Fruit fly (Drosophila melanogaster) whole organism, prepupa: ENCODE results near the gene CG17377.
A peak's percentile ranks its signal among the peaks of the same experiment; 100 is the strongest.

Experiments
- Blimp-1 ChIP-seq: fragments of 200-800 bp; sonication (Bioruptor generic); optimal IDR thresholded peaks from 3 replicates; lab custom pipeline; 2017; ENCODE audit warnings: missing biosample characterization, missing genetic modification characterization, mild to moderate bottlenecking, moderate library complexity, missing genetic modification reagents
- CG10631 ChIP-seq: fragments of 200-800 bp; sonication (Bioruptor generic); optimal IDR thresholded peaks from 2 replicates; lab custom pipeline; 2016; ENCODE audit warnings: missing biosample characterization, missing genetic modification characterization
- CG10669 ChIP-seq: fragments of 200-800 bp; sonication (Bioruptor generic); optimal IDR thresholded peaks from 3 replicates; lab custom pipeline; 2018; ENCODE audit warnings: missing biosample characterization, mild to moderate bottlenecking, missing genetic modification characterization, moderate library complexity
- CG16779 ChIP-seq: fragments of 200-800 bp; sonication (Bioruptor generic); optimal IDR thresholded peaks from 3 replicates; lab custom pipeline; 2017; ENCODE audit warnings: missing biosample characterization, mild to moderate bottlenecking, missing genetic modification characterization
- CG31627 ChIP-seq: fragments of 200-800 bp; sonication (Bioruptor generic); optimal IDR thresholded peaks from 3 replicates; lab custom pipeline; 2016; ENCODE audit warnings: missing biosample characterization, missing genetic modification characterization
- CG32006 ChIP-seq: fragments of 200-800 bp; sonication (Bioruptor generic); optimal IDR thresholded peaks from 3 replicates; lab custom pipeline; 2017; ENCODE audit warnings: missing biosample characterization, mild to moderate bottlenecking, missing genetic modification characterization
- CG3919 ChIP-seq: fragments of 200-800 bp; sonication (Bioruptor generic); optimal IDR thresholded peaks from 3 replicates; lab custom pipeline; 2016; ENCODE audit warnings: missing biosample characterization, missing genetic modification characterization
- CG6163 ChIP-seq: fragments of 200-800 bp; sonication (Bioruptor generic); IDR thresholded peaks from 3 replicates; pipeline ENCODE4 v1.3.6; 2022; ENCODE audit warnings: missing biosample characterization, missing genetic modification characterization
- CG6792 ChIP-seq: fragments of 200-800 bp; sonication (Bioruptor generic); optimal IDR thresholded peaks from 3 replicates; lab custom pipeline; 2016; ENCODE audit warnings: missing biosample characterization, missing genetic modification characterization
- CG6854 ChIP-seq: fragments of 200-800 bp; sonication (Bioruptor generic); optimal IDR thresholded peaks from 2 replicates; lab custom pipeline; 2017; ENCODE audit warnings: missing biosample characterization, mild to moderate bottlenecking, missing genetic modification characterization
- CG7368 ChIP-seq: fragments of 200-800 bp; sonication (Bioruptor generic); optimal IDR thresholded peaks from 3 replicates; lab custom pipeline; 2016; ENCODE audit warnings: missing biosample characterization, missing genetic modification characterization
- CG8119 ChIP-seq: fragments of 200-800 bp; sonication (Bioruptor generic); IDR thresholded peaks from 3 replicates; pipeline ENCODE4 v1.3.6; 2022; ENCODE audit warnings: missing biosample characterization, missing genetic modification characterization
- CG9139 ChIP-seq: fragments of 200-800 bp; sonication (Bioruptor generic); optimal IDR thresholded peaks from 3 replicates; lab custom pipeline; 2017; ENCODE audit warnings: missing biosample characterization, mild to moderate bottlenecking, missing genetic modification characterization
- Eip75B ChIP-seq: fragments of 200-800 bp; sonication (Bioruptor generic); optimal IDR thresholded peaks from 3 replicates; lab custom pipeline; 2016; ENCODE audit warnings: missing biosample characterization, missing genetic modification characterization
- Eip78C ChIP-seq: fragments of 200-800 bp; sonication (Bioruptor generic); peaks from one replicate; lab custom pipeline; 2016; ENCODE audit warnings: missing biosample characterization, missing genetic modification characterization
- Eip93F ChIP-seq: fragments of 200-800 bp; sonication (Bioruptor generic); optimal IDR thresholded peaks from 2 replicates; lab custom pipeline; 2016; ENCODE audit warnings: missing biosample characterization, mild to moderate bottlenecking, missing genetic modification characterization
- Ets21C ChIP-seq: fragments of 200-800 bp; sonication (Bioruptor generic); optimal IDR thresholded peaks from 3 replicates; lab custom pipeline; 2016; ENCODE audit warnings: missing biosample characterization, missing genetic modification characterization
- Ets96B ChIP-seq: fragments of 200-800 bp; optimal IDR thresholded peaks from 2 replicates; lab custom pipeline; 2019; ENCODE audit warnings: missing biosample characterization, mild to moderate bottlenecking, missing genetic modification characterization, moderate library complexity
- Hr39 ChIP-seq: fragments of 200-800 bp; sonication (Bioruptor generic); optimal IDR thresholded peaks from 2 replicates; lab custom pipeline; 2016; ENCODE audit warnings: missing biosample characterization, missing genetic modification characterization
- Hr4 ChIP-seq: fragments of 200-800 bp; sonication (Bioruptor generic); optimal IDR thresholded peaks from 3 replicates; lab custom pipeline; 2016; ENCODE audit warnings: missing biosample characterization, missing genetic modification characterization
- OdsH ChIP-seq: fragments of 200-800 bp; sonication (Bioruptor generic); optimal IDR thresholded peaks from 3 replicates; lab custom pipeline; 2016; ENCODE audit warnings: missing biosample characterization, missing genetic modification characterization
- Smox ChIP-seq: fragments of 200-800 bp; sonication (Bioruptor generic); optimal IDR thresholded peaks from 3 replicates; lab custom pipeline; 2016; ENCODE audit warnings: missing biosample characterization, missing genetic modification characterization
- Sox14 ChIP-seq: fragments of 200-800 bp; sonication (Bioruptor generic); optimal IDR thresholded peaks from 3 replicates; lab custom pipeline; 2016; ENCODE audit warnings: missing biosample characterization, missing genetic modification characterization
- achi ChIP-seq: fragments of 200-800 bp; sonication (Bioruptor generic); optimal IDR thresholded peaks from 3 replicates; lab custom pipeline; 2016; ENCODE audit warnings: missing biosample characterization, missing genetic modification characterization
- cyc ChIP-seq: fragments of 200-800 bp; sonication (Bioruptor generic); optimal IDR thresholded peaks from 3 replicates; lab custom pipeline; 2016; ENCODE audit warnings: missing biosample characterization, missing genetic modification characterization
- dac ChIP-seq: fragments of 200-800 bp; sonication (Bioruptor generic); optimal IDR thresholded peaks from 2 replicates; lab custom pipeline; 2017; ENCODE audit warnings: missing biosample characterization, mild to moderate bottlenecking, missing genetic modification characterization
- eg ChIP-seq: fragments of 200-800 bp; sonication (Bioruptor generic); IDR thresholded peaks from 3 replicates; pipeline ENCODE4 v1.3.6; 2022; ENCODE audit warnings: missing biosample characterization, missing genetic modification characterization
- esn ChIP-seq: fragments of 200-800 bp; sonication (Bioruptor generic); optimal IDR thresholded peaks from 2 replicates; lab custom pipeline; 2016; ENCODE audit warnings: missing biosample characterization, mild to moderate bottlenecking, missing genetic modification characterization, moderate library complexity
- fkh ChIP-seq: fragments of 200-800 bp; sonication (Bioruptor generic); optimal IDR thresholded peaks from 3 replicates; lab custom pipeline; 2017; ENCODE audit warnings: missing biosample characterization, mild to moderate bottlenecking, missing genetic modification characterization, moderate library complexity
- lz ChIP-seq: fragments of 200-800 bp; sonication (Bioruptor generic); optimal IDR thresholded peaks from 3 replicates; lab custom pipeline; 2016; ENCODE audit warnings: missing biosample characterization, missing genetic modification characterization
- net ChIP-seq: fragments of 200-800 bp; sonication (Bioruptor generic); optimal IDR thresholded peaks from 3 replicates; lab custom pipeline; 2016; ENCODE audit warnings: missing biosample characterization, missing genetic modification characterization
- pdm3 ChIP-seq: fragments of 200-800 bp; sonication (Bioruptor generic); optimal IDR thresholded peaks from 3 replicates; lab custom pipeline; 2016; ENCODE audit warnings: missing biosample characterization, missing genetic modification characterization
- spab ChIP-seq: fragments of 200-800 bp; sonication (Bioruptor generic); optimal IDR thresholded peaks from 2 replicates; lab custom pipeline; 2017; ENCODE audit warnings: missing biosample characterization, mild to moderate bottlenecking, missing genetic modification characterization, missing genetic modification reagents
- svp ChIP-seq: fragments of 200-800 bp; sonication (Bioruptor generic); peaks from one replicate; lab custom pipeline; 2016; ENCODE audit warnings: missing biosample characterization, missing genetic modification characterization
- topi ChIP-seq: fragments of 200-800 bp; sonication (Bioruptor generic); optimal IDR thresholded peaks from 3 replicates; lab custom pipeline; 2016; ENCODE audit warnings: missing biosample characterization, missing genetic modification characterization
- vri ChIP-seq: fragments of 200-800 bp; sonication (Bioruptor generic); optimal IDR thresholded peaks from 3 replicates; lab custom pipeline; 2016; ENCODE audit warnings: missing biosample characterization, mild to moderate bottlenecking, missing genetic modification characterization

The CG17377 gene

DNA sequence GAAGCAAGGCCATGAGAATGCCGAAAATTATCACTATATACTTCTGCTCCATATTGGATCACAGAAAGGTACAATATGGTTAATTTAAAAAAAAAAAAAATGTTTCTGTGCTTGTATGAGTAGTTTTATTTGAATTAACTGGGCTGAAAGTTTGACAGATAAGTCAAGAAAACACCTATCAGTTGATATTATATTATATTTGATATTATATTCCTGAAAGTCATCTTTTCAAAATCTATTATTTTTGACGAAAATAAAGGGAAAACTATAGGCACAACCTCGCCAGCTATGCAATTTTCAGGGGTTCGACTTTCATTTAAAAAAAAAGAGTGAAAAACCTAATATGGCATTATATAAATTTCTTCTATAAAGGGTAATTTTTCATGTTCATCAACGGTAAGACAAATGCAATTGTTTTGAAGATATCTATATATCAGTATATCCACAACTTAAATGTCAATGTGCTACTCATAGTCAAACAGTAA lies 3.8 kb downstream of the CG17377 start, which contains the start of the genes nrv2 and CG43610:
Gene nrv2 (minus strand): TSS at position 101 of the 485 bp plus-strand sequence.
Gene CG43610 (plus strand): TSS at position 435 of the 485 bp plus-strand sequence.
- TF ChIP-seq dac (GFP tag; lab: Kevin White, UChicago) (no peak), spab (GFP tag; lab: Kevin White, UChicago) (no peak), achi (no peak), OdsH (GFP tag; lab: Kevin White, UChicago) (no peak), CG31627 (GFP tag; lab: Kevin White, UChicago) (no peak), Eip75B (GFP tag; lab: Kevin White, UChicago) (no peak), svp (GFP tag; lab: Kevin White, UChicago) (no peak), CG9139 (GFP tag; lab: Kevin White, UChicago) (no peak), CG8119 (no peak), CG6163 (GFP tag; lab: Robert Waterston, UW) (no peak)

DNA sequence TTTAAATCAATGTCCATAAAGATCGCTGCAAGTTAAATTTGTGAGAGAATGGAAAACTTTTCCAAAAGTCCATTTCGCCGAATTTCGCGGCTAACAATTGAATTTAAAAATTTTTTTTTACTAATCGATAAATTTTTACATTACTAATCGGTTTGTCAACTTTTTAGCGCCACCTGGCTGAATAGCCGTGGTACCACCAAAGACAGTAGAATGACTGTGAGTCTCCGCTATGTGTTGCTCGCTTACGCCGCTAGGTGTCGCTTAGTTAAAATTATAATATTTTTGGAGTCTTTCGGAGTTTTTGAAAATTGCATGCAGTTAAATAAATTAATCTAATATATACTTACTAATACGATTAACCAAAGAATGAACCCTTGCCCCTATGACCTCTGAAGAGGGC lies 5.2 kb downstream of the CG17377 start:
- TF ChIP-seq cyc (GFP tag; lab: Kevin White, UChicago) (peak; percentile 21), CG16779 (tag; lab: Kevin White, UChicago) (no peak), pdm3 (peak; percentile 5), Hr39 (GFP tag; lab: Kevin White, UChicago) (peak; percentile 43), Smox (GFP tag; lab: Kevin White, UChicago) (peak; percentile 1), CG31627 (GFP tag; lab: Kevin White, UChicago) (peak; percentile 51), Sox14 (GFP tag; lab: Kevin White, UChicago) (peak; percentile 38), fkh (GFP tag; lab: Kevin White, UChicago) (peak; percentile 12), Ets21C (peak; percentile 11), vri (GFP tag; lab: Kevin White, UChicago) (no peak), Eip75B (GFP tag; lab: Kevin White, UChicago) (no peak), lz (peak; percentile 36), esn (GFP tag; lab: Kevin White, UChicago) (peak; percentile 41)

DNA sequence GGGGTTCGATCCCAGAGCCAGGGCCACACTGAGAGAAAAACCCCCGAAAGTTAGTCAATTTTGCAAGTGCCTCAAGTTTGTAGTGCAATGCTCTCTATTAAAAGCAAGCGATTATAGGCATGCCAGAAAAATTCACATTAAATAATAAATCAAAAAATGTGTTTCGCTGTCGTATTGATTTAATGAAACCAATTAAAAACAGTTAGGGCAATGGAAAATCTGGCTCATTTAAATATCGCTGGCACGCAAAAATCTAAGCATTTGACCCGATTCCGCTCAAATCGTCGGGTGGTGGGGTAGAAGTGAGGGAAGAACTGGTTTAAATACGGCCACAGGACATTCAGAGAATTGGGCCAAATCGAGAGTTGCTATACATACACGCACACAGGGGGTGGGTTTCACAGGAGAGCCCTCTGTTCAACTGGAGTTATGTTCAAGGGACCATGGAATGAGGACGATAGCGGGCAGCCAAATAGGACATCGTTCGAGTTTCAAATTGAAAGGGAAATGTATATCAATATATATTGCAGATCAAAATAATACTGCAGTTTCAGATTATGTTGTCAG lies 7.6 kb downstream of the CG17377 start:
- TF ChIP-seq Blimp-1 (GFP tag; lab: Kevin White, UChicago) (no peak), Ets96B (peak; percentile 5), CG6163 (GFP tag; lab: Robert Waterston, UW) (0 out of 3 replicates have a peak, but pooled peaks have one; percentile 15), topi (GFP tag; lab: Kevin White, UChicago) (peak; percentile 22), achi (peak; percentile 21), CG8119 (0 out of 3 replicates have a peak, but pooled peaks have one; percentile 8), Hr4 (GFP tag; lab: Kevin White, UChicago) (peak; percentile 13), net (GFP tag; lab: Kevin White, UChicago) (peak; percentile 2), svp (GFP tag; lab: Kevin White, UChicago) (peak; percentile 73), Eip93F (no peak), CG32006 (peak; percentile 44), Eip78C (peak; percentile 79), CG3919 (GFP tag; lab: Kevin White, UChicago) (peak; percentile 6), Sox14 (GFP tag; lab: Kevin White, UChicago) (no peak), CG7368 (GFP tag; lab: Kevin White, UChicago) (no peak)

DNA sequence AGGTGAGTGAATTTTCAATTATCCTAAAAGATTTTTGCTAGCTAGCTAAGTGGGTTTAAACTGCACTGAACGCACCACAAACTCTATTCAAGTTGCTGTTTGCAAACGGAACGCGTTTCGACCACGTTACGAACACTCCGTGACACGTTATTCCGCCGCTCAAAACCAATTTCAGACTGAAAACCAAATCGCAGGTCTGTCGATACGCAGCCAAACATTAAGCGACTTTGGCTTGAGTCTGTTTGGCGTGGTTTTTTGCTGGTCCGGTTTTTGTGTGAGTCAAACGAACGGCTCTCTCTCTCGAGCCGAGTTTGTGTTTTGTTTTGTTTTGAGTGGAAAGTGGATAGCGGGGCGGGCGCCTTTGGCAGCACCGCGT lies 8.2 kb downstream of the CG17377 start:
- TF ChIP-seq Blimp-1 (GFP tag; lab: Kevin White, UChicago) (no peak), CG10631 (GFP tag; lab: Kevin White, UChicago) (no peak), eg (0 out of 3 replicates have a peak, but pooled peaks have one; percentile 7), cyc (GFP tag; lab: Kevin White, UChicago) (no peak), dac (GFP tag; lab: Kevin White, UChicago) (no peak), Sox14 (GFP tag; lab: Kevin White, UChicago) (no peak), OdsH (GFP tag; lab: Kevin White, UChicago) (no peak), CG6854 (GFP tag; lab: Kevin White, UChicago) (peak; percentile 12), CG10669 (GFP tag; lab: Kevin White, UChicago) (no peak), fkh (GFP tag; lab: Kevin White, UChicago) (peak; percentile 49), CG6792 (GFP tag; lab: Kevin White, UChicago) (no peak), Eip75B (GFP tag; lab: Kevin White, UChicago) (no peak), topi (GFP tag; lab: Kevin White, UChicago) (no peak), lz (no peak)
- TF ChIP-seq, all 60 proteins: peak for 3
